Fruit fly (Drosophila melanogaster) whole organism, wandering third instar larva: ENCODE data around the gene CG12438.
A peak's percentile ranks its signal among the peaks of the same experiment; 100 is the strongest.

Source experiments
- Abd-B ChIP-seq: fragments of >200 bp; optimal IDR thresholded peaks from 2 replicates; lab custom pipeline; 2017; ENCODE audit warnings: missing biosample characterization, missing genetic modification characterization
- CG9705 ChIP-seq: fragments of 200-800 bp; sonication (Bioruptor generic); optimal IDR thresholded peaks from 2 replicates; lab custom pipeline; 2018; ENCODE audit warnings: missing biosample characterization, mild to moderate bottlenecking, missing genetic modification characterization
- CrebA ChIP-seq: fragments of 200-800 bp; sonication (Bioruptor generic); optimal IDR thresholded peaks from 2 replicates; lab custom pipeline; 2016; ENCODE audit warnings: missing biosample characterization, mild to moderate bottlenecking, missing genetic modification characterization, borderline replicate concordance
- Dfd ChIP-seq: fragments of >200 bp; optimal IDR thresholded peaks from 2 replicates; lab custom pipeline; 2017; ENCODE audit warnings: missing biosample characterization, missing genetic modification characterization
- Dif ChIP-seq: fragments of 200-275, 200-300 bp; sonication (Bioruptor generic); optimal IDR thresholded peaks from 2 replicates; lab custom pipeline; 2018; ENCODE audit warnings: missing biosample characterization, missing genetic modification characterization; ENCODE audit not compliant: partially characterized antibody
- GATAd ChIP-seq: sonication (Bioruptor generic); optimal IDR thresholded peaks from 2 replicates; lab custom pipeline; 2016; ENCODE audit warnings: missing biosample characterization, missing genetic modification characterization
- HLH106 ChIP-seq: fragments of 200-800 bp; optimal IDR thresholded peaks from 3 replicates; lab custom pipeline; 2019; ENCODE audit warnings: missing biosample characterization, mild to moderate bottlenecking, missing genetic modification characterization, moderate library complexity
- Hnf4 ChIP-seq: fragments of 200-800 bp; sonication (Bioruptor generic); optimal IDR thresholded peaks from 2 replicates; lab custom pipeline; 2016; ENCODE audit warnings: missing biosample characterization, mild to moderate bottlenecking, missing genetic modification characterization
- Hr78 ChIP-seq: fragments of >200 bp; optimal IDR thresholded peaks from 2 replicates; lab custom pipeline; 2017; ENCODE audit warnings: missing biosample characterization, missing genetic modification characterization
- Hr83 ChIP-seq: fragments of 200-300 bp; sonication (Bioruptor generic); optimal IDR thresholded peaks from 2 replicates; lab custom pipeline; 2016; ENCODE audit warnings: missing biosample characterization, mild to moderate bottlenecking, missing genetic modification characterization, moderate library complexity; ENCODE audit not compliant: poor library complexity, severe bottlenecking
- Jra ChIP-seq: sonication (Bioruptor generic); optimal IDR thresholded peaks from 2 replicates; lab custom pipeline; 2016; ENCODE audit warnings: missing biosample characterization, missing genetic modification characterization
- Mio ChIP-seq: sonication (Bioruptor generic); optimal IDR thresholded peaks from 2 replicates; lab custom pipeline; 2016; ENCODE audit warnings: missing biosample characterization, missing genetic modification characterization
- Myc ChIP-seq: fragments of >200 bp; optimal IDR thresholded peaks from 2 replicates; lab custom pipeline; 2017
- N ChIP-seq: fragments of >200 bp; optimal IDR thresholded peaks from 2 replicates; lab custom pipeline; 2018; ENCODE audit warnings: missing biosample characterization, missing external identifiers, missing genetic modification characterization
- OdsH ChIP-seq: fragments of 200-800 bp; sonication (Bioruptor generic); optimal IDR thresholded peaks from 2 replicates; lab custom pipeline; 2016; ENCODE audit warnings: missing biosample characterization, mild to moderate bottlenecking, missing genetic modification characterization
- Rel ChIP-seq, 2 experiments: fragments of 200-800 bp; sonication (Bioruptor generic) in 1 of 2; optimal IDR thresholded peaks; 2 replicates in 1 of 2; 3 replicates in 1 of 2; lab custom pipeline; 2016 to 2019; ENCODE audit warnings: mild to moderate bottlenecking in 2 of 2, missing biosample characterization in 2 of 2, missing genetic modification characterization in 2 of 2, moderate library complexity in 1 of 2
- Sp1 ChIP-seq: fragments of 200-800 bp; sonication (Bioruptor generic); optimal IDR thresholded peaks from 3 replicates; lab custom pipeline; 2019; ENCODE audit warnings: missing biosample characterization, mild to moderate bottlenecking, missing genetic modification characterization, moderate library complexity
- Vsx2 ChIP-seq: fragments of 200-300, 225-300 bp; sonication (Bioruptor generic); optimal IDR thresholded peaks from 2 replicates; lab custom pipeline; 2018; ENCODE audit warnings: missing biosample characterization, missing genetic modification characterization; ENCODE audit not compliant: partially characterized antibody
- br ChIP-seq: fragments of 200-800 bp; sonication (Bioruptor generic); optimal IDR thresholded peaks from 2 replicates; lab custom pipeline; 2016; ENCODE audit warnings: missing biosample characterization, missing genetic modification characterization
- brk ChIP-seq: fragments of 200-800 bp; sonication (Bioruptor generic); optimal IDR thresholded peaks from 2 replicates; lab custom pipeline; 2016; ENCODE audit warnings: missing biosample characterization, mild to moderate bottlenecking, missing genetic modification characterization
- dl ChIP-seq, 2 experiments: fragments of 175-275, 200-275 bp in 1 of 2; fragments of 200-275 bp in 1 of 2; sonication (Bioruptor generic); optimal IDR thresholded peaks; lab custom pipeline; 2018; ENCODE audit warnings: mild to moderate bottlenecking in 2 of 2, missing biosample characterization in 2 of 2, missing genetic modification characterization in 2 of 2, moderate library complexity in 2 of 2; ENCODE audit not compliant: partially characterized antibody in 2 of 2, insufficient read depth in 1 of 2
- dmrt93B ChIP-seq: fragments of 200-800 bp; sonication (Bioruptor generic); optimal IDR thresholded peaks from 2 replicates; lab custom pipeline; 2018; ENCODE audit warnings: missing biosample characterization, mild to moderate bottlenecking, missing genetic modification characterization
- dsf ChIP-seq: sonication (Bioruptor generic); optimal IDR thresholded peaks from 2 replicates; lab custom pipeline; 2016; ENCODE audit warnings: missing biosample characterization, missing genetic modification characterization, borderline replicate concordance
- foxo ChIP-seq, 2 experiments: fragments of 200-800 bp; sonication (Bioruptor generic); optimal IDR thresholded peaks; 2 replicates in 1 of 2; 3 replicates in 1 of 2; lab custom pipeline; 2016 to 2017; ENCODE audit warnings: missing biosample characterization in 2 of 2, missing genetic modification characterization in 2 of 2
- h ChIP-seq: fragments of 200-800 bp; sonication (Bioruptor generic); optimal IDR thresholded peaks from 3 replicates; lab custom pipeline; 2016; ENCODE audit warnings: missing biosample characterization, mild to moderate bottlenecking, missing genetic modification characterization
- lola ChIP-seq: fragments of >200 bp; optimal IDR thresholded peaks from 2 replicates; lab custom pipeline; 2017; ENCODE audit warnings: missing biosample characterization, missing genetic modification characterization
- pan ChIP-seq: fragments of >200 bp; optimal IDR thresholded peaks from 2 replicates; lab custom pipeline; 2017
- psq ChIP-seq: fragments of 200-800 bp; sonication (Bioruptor generic); optimal IDR thresholded peaks from 3 replicates; lab custom pipeline; 2017; ENCODE audit warnings: missing biosample characterization, mild to moderate bottlenecking, missing genetic modification characterization, moderate library complexity
- sage ChIP-seq: fragments of 200-800 bp; sonication (Bioruptor generic); optimal IDR thresholded peaks from 2 replicates; lab custom pipeline; 2016; ENCODE audit warnings: missing biosample characterization, mild to moderate bottlenecking, missing genetic modification characterization
- sv ChIP-seq: fragments of 200-800 bp; sonication (Bioruptor generic); optimal IDR thresholded peaks from 3 replicates; lab custom pipeline; 2016; ENCODE audit warnings: missing biosample characterization, missing genetic modification characterization
- tai ChIP-seq: sonication (Bioruptor generic); optimal IDR thresholded peaks from 2 replicates; lab custom pipeline; 2016; ENCODE audit warnings: missing biosample characterization, missing genetic modification characterization
- usp ChIP-seq: fragments of >200 bp; optimal IDR thresholded peaks from 2 replicates; lab custom pipeline; 2017; ENCODE audit warnings: missing biosample characterization, missing genetic modification characterization
- woc ChIP-seq: sonication (Bioruptor generic); optimal IDR thresholded peaks from 2 replicates; lab custom pipeline; 2016; ENCODE audit warnings: missing biosample characterization, mild to moderate bottlenecking, missing genetic modification characterization

The CG12438 gene

dm6 chr2L:8719757-8720156, 32.3 kb upstream of the CG12438 start:
- TF ChIP-seq Hr78 (no peak), usp (no peak), sage (GFP tag; lab: Kevin White, UChicago) (no peak), Mio (no peak), h (peak; percentile 30)

dm6 chr2L:8721028-8721427, 31.1 kb upstream of the CG12438 start:
- TF ChIP-seq lola (GFP tag; lab: Kevin White, UChicago) (no peak), dsf (no peak), foxo (GFP tag; optimal IDR thresholded peaks at IDR 0.05; lab: Kevin White, UChicago) (no peak), OdsH (no peak), GATAd (no peak), CrebA (no peak), HLH106 (tag; lab: Kevin White, UChicago) (no peak), usp (no peak), N (GFP tag; lab: Kevin White, UChicago) (no peak), Dfd (GFP tag; lab: Kevin White, UChicago) (no peak), sv (GFP tag; lab: Kevin White, UChicago) (no peak), Vsx2 (GFP tag; lab: Kevin White, UChicago) (no peak), Mio (no peak), pan (lab: Kevin White, UChicago) (no peak)

- no peak for TF ChIP-seq CG9705 (GFP tag; lab: Kevin White, UChicago)
- TF ChIP-seq Myc (lab: Kevin White, UChicago), result no peak
- TF ChIP-seq tai, result no peak
- no peak for TF ChIP-seq OdsH
- TF ChIP-seq brk (GFP tag; lab: Kevin White, UChicago), result no peak
- no peak for TF ChIP-seq Dif (GFP tag; lab: Kevin White, UChicago)
- no peak for TF ChIP-seq sage (GFP tag; lab: Kevin White, UChicago)
- no peak for TF ChIP-seq Hnf4
Measured at dm6 chr2L:8732702-8733101, 19.4 kb upstream of the CG12438 start.

dm6 chr2L:8734304-8734703, 17.8 kb upstream of the CG12438 start:
- TF ChIP-seq N (GFP tag; lab: Kevin White, UChicago), result no peak
- TF ChIP-seq woc (GFP tag; lab: Kevin White, UChicago), result no peak

- no peak for TF ChIP-seq dmrt93B
- TF ChIP-seq HLH106 (tag; lab: Kevin White, UChicago), result no peak
- no peak for TF ChIP-seq Hr83
- no peak for TF ChIP-seq pan (lab: Kevin White, UChicago)
- no peak for TF ChIP-seq woc (GFP tag; lab: Kevin White, UChicago)
- no peak for TF ChIP-seq Abd-B (GFP tag; lab: Kevin White, UChicago)
- no peak for TF ChIP-seq GATAd
- TF ChIP-seq br (GFP tag; lab: Kevin White, UChicago), result no peak
- TF ChIP-seq lola (GFP tag; lab: Kevin White, UChicago), result no peak
- TF ChIP-seq Sp1 (GFP tag; lab: Kevin White, UChicago), result no peak
- TF ChIP-seq h, result no peak
- TF ChIP-seq Mio, result no peak
- TF ChIP-seq Jra (GFP tag; lab: Kevin White, UChicago), result no peak
- no peak for TF ChIP-seq brk (GFP tag; lab: Kevin White, UChicago)
- TF ChIP-seq tai, result no peak
- no peak for TF ChIP-seq psq (GFP tag; lab: Kevin White, UChicago)
- no peak for TF ChIP-seq dl (GFP tag; optimal IDR thresholded peaks at IDR 0.05; lab: Kevin White, UChicago; ENCODE audit: insufficient read depth in 1 of 2, partially characterized antibody in 2 of 2)
- no peak for TF ChIP-seq Dif (GFP tag; lab: Kevin White, UChicago)
- no peak for TF ChIP-seq Vsx2 (GFP tag; lab: Kevin White, UChicago)
- no peak for TF ChIP-seq Rel (GFP tag; optimal IDR thresholded peaks at IDR 0.05; lab: Kevin White, UChicago)
- TF ChIP-seq Rel (tag; optimal IDR thresholded peaks at IDR 0.05; lab: Kevin White, UChicago), result no peak
- TF ChIP-seq, all 38 proteins: peak for 0
Measured at dm6 chr2L:8734998-8735397, 17.1 kb upstream of the CG12438 start.
